Fruit fly (Drosophila melanogaster): Measurements from ENCODE around the gene Pli.

Gene Pli

dm6 chr3R:23887096-23887421 lies 2.8 kb downstream of the Pli start (continued):
- TF ChIP-seq CG32772 (GFP tag; IDR thresholded peaks at IDR 0.05) (peak; percentile 92), CG17186 (GFP tag; optimal IDR thresholded peaks at IDR 0.05) (peak; percentile 62), E2f1 (GFP tag; IDR thresholded peaks at IDR 0.05) (peak; percentile 94), CG15601 (tag; optimal IDR thresholded peaks at IDR 0.05) (peak; percentile 96), shn (GFP tag; optimal IDR thresholded peaks at IDR 0.05) (no peak), CG34422 (GFP tag; IDR thresholded peaks at IDR 0.05) (peak; percentile 96)

- TF ChIP-seq grn (GFP tag; optimal IDR thresholded peaks at IDR 0.05), result peak; percentile 19
- TF ChIP-seq exex (tag; optimal IDR thresholded peaks at IDR 0.05), result peak; percentile 11
- peak; percentile 43 for TF ChIP-seq Dek (tag; optimal IDR thresholded peaks at IDR 0.05)
- no peak for TF ChIP-seq ash1 (GFP tag; optimal IDR thresholded peaks at IDR 0.05)
- no peak for TF ChIP-seq Sin3A (optimal IDR thresholded peaks at IDR 0.05)
- peak; percentile 68 for TF ChIP-seq trh (GFP tag; optimal IDR thresholded peaks at IDR 0.05)
- peak; percentile 3 for TF ChIP-seq MESR4 (GFP tag; optimal IDR thresholded peaks at IDR 0.05)
- TF ChIP-seq dpn (GFP tag; optimal IDR thresholded peaks at IDR 0.05), result peak; percentile 51 to 80
- TF ChIP-seq CG3407 (GFP tag; optimal IDR thresholded peaks at IDR 0.05), result peak; percentile 80
- no peak for TF ChIP-seq Oaz (GFP tag; IDR thresholded peaks at IDR 0.05)
- TF ChIP-seq Vsx1 (GFP tag; optimal IDR thresholded peaks at IDR 0.05), result peak; percentile 70
- TF ChIP-seq YL-1 (GFP tag; optimal IDR thresholded peaks at IDR 0.05), result peak; percentile 25
- TF ChIP-seq CG12071 (GFP tag; optimal IDR thresholded peaks at IDR 0.05), result peak; percentile 42
- peak; percentile 88 for TF ChIP-seq CG4424 (GFP tag; optimal IDR thresholded peaks at IDR 0.05)
- peak; percentile 94 for TF ChIP-seq ac (GFP tag; optimal IDR thresholded peaks at IDR 0.05)
- peak; percentile 74 for TF ChIP-seq CG10462 (GFP tag; optimal IDR thresholded peaks at IDR 0.05)
- peak; percentile 78; the same call in 2 of the 3 replicates for TF ChIP-seq Mrtf (GFP tag; IDR thresholded peaks at IDR 0.05)
- peak; percentile 91 for TF ChIP-seq CG10267 (tag; optimal IDR thresholded peaks at IDR 0.05)
- peak; percentile 78 for TF ChIP-seq cato (GFP tag; optimal IDR thresholded peaks at IDR 0.05; ENCODE audit: borderline replicate concordance)
- peak; percentile 70 for TF ChIP-seq CG12659 (GFP tag; optimal IDR thresholded peaks at IDR 0.05)
- TF ChIP-seq CG31365 (tag; optimal IDR thresholded peaks at IDR 0.05), result no peak
- peak; percentile 80 for TF ChIP-seq salm (tag; optimal IDR thresholded peaks at IDR 0.05)
- peak; percentile 90 for TF ChIP-seq Ets65A (GFP tag)
- peak; percentile 69 for TF ChIP-seq sqz (GFP tag; optimal IDR thresholded peaks at IDR 0.05)
- peak; percentile 90 for TF ChIP-seq tio (GFP tag; optimal IDR thresholded peaks at IDR 0.05)
- peak; percentile 74 for TF ChIP-seq HHEX (GFP tag; optimal IDR thresholded peaks at IDR 0.05)
- TF ChIP-seq HLH54F (GFP tag; optimal IDR thresholded peaks at IDR 0.05), result peak; percentile 45
- TF ChIP-seq CG14965 (GFP tag; optimal IDR thresholded peaks at IDR 0.05; ENCODE audit: borderline replicate concordance), result no peak
- peak; percentile 57; the same call in 1 of the 2 replicates for TF ChIP-seq dan (GFP tag; IDR thresholded peaks at IDR 0.05)
- no peak for TF ChIP-seq usp (GFP tag; optimal IDR thresholded peaks at IDR 0.05)
- TF ChIP-seq CG30403 (GFP tag; optimal IDR thresholded peaks at IDR 0.05), result peak; percentile 88
- TF ChIP-seq run (tag; optimal IDR thresholded peaks at IDR 0.05), result peak; percentile 87
- peak; percentile 75 for TF ChIP-seq fd102C (GFP tag; optimal IDR thresholded peaks at IDR 0.05)
- TF ChIP-seq Taf1 (GFP tag; IDR thresholded peaks at IDR 0.05), result 0 out of 2 replicates have a peak, but pooled peaks have one; percentile 21
- peak; percentile 83 for TF ChIP-seq Xbp1 (GFP tag; optimal IDR thresholded peaks at IDR 0.05)
- peak; percentile 72 for TF ChIP-seq Meics (GFP tag; optimal IDR thresholded peaks at IDR 0.05)
- peak; percentile 55 for TF ChIP-seq Nf-YC (tag; optimal IDR thresholded peaks at IDR 0.05)
- TF ChIP-seq CG13287 (GFP tag; IDR thresholded peaks at IDR 0.05; ENCODE audit: partially characterized antibody), result no peak
- peak; percentile 79 for TF ChIP-seq esg (GFP tag; conservative IDR thresholded peaks at IDR 0.05)
- TF ChIP-seq maf-S (GFP tag; optimal IDR thresholded peaks at IDR 0.05), result peak; percentile 61
- peak; percentile 9; the same call in 1 of the 2 replicates for TF ChIP-seq klu (GFP tag; IDR thresholded peaks at IDR 0.05)
- peak; percentile 63 for TF ChIP-seq Ada2b (GFP tag; IDR thresholded peaks at IDR 0.05)
These were observed 3.4 kb downstream of the Pli start for dm6 chr3R:23886270-23887095.

All from whole organism, embryonic.